Fruit fly (Drosophila melanogaster): ENCODE results near the gene CG7692.
A peak's percentile ranks its signal among the peaks of the same experiment; 100 is the strongest.

Gene CG7692

DNA sequence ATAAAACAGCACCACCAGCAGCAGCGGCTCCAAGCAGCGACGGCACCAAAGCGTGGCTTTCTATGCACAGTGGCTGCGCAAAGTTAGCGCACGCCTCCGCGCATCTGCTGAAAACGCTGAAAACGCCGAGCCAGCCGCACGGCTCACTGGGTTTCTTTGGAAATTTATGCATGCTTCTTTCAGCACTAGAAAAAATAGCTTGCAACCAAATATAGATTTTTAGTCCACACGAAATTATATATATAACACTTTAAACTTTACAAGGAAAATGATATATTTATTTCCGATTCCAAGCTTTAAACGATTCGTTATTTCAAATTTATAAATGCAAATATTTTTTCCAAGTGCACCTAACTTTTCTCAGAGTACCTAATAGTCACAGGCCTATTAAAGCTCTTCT lies 53.0 kb downstream of the CG7692 start (continued):
- TF ChIP-seq dmrt11E (tag; optimal IDR thresholded peaks at IDR 0.05) = peak; percentile 42
- TF ChIP-seq CG6254 (GFP tag; optimal IDR thresholded peaks at IDR 0.05) = peak; percentile 66
- no peak for TF ChIP-seq CG6765 (GFP tag; optimal IDR thresholded peaks at IDR 0.05)
- TF ChIP-seq chif (GFP tag; optimal IDR thresholded peaks at IDR 0.05) = peak; percentile 4 to 32
- 0 out of 2 replicates have a peak, but pooled peaks have one; percentile 21 for TF ChIP-seq ap (GFP tag; IDR thresholded peaks at IDR 0.05)
- no peak for TF ChIP-seq jumu (GFP tag; optimal IDR thresholded peaks at IDR 0.05)
- TF ChIP-seq CG2875 (GFP tag; optimal IDR thresholded peaks at IDR 0.05) = no peak
- TF ChIP-seq CG3281 (GFP tag; optimal IDR thresholded peaks at IDR 0.05) = peak; percentile 14
- TF ChIP-seq Dip3 (GFP tag; optimal IDR thresholded peaks at IDR 0.05) = no peak
- TF ChIP-seq CG13296 (GFP tag; optimal IDR thresholded peaks at IDR 0.05) = no peak
- TF ChIP-seq ewg (GFP tag; optimal IDR thresholded peaks at IDR 0.05) = peak; percentile 14
- no peak for TF ChIP-seq grn (GFP tag; optimal IDR thresholded peaks at IDR 0.05)
- peak; percentile 1 for TF ChIP-seq CG6854 (GFP tag; optimal IDR thresholded peaks at IDR 0.05)
- no peak for TF ChIP-seq CG1603 (tag; optimal IDR thresholded peaks at IDR 0.05)
- peak; percentile 14 for TF ChIP-seq CG33557 (GFP tag; optimal IDR thresholded peaks at IDR 0.05)
- no peak for TF ChIP-seq CG7271 (tag; optimal IDR thresholded peaks at IDR 0.05)
- no peak for TF ChIP-seq Ravus (GFP tag; IDR thresholded peaks at IDR 0.05)
- TF ChIP-seq schlank (tag; optimal IDR thresholded peaks at IDR 0.05) = no peak
- no peak for TF ChIP-seq CG6683 (GFP tag; optimal IDR thresholded peaks at IDR 0.05)
- no peak for TF ChIP-seq CG11560 (tag; IDR thresholded peaks at IDR 0.05)
- no peak for TF ChIP-seq nau (GFP tag; optimal IDR thresholded peaks at IDR 0.05)
- TF ChIP-seq CG4707 (GFP tag; optimal IDR thresholded peaks at IDR 0.05) = peak; percentile 7
- TF ChIP-seq CG8478 (optimal IDR thresholded peaks at IDR 0.05) = no peak
- peak; percentile 41 for TF ChIP-seq Xbp1 (GFP tag; optimal IDR thresholded peaks at IDR 0.05)
- TF ChIP-seq esg (GFP tag; conservative IDR thresholded peaks at IDR 0.05) = peak; percentile 32; the same call in 1 of the 2 replicates
- 0 out of 3 replicates have a peak, but pooled peaks have one; percentile 19 for TF ChIP-seq CG11456 (GFP tag; IDR thresholded peaks at IDR 0.05)
- peak; percentile 48 for TF ChIP-seq Ssrp (tag; optimal IDR thresholded peaks at IDR 0.05)
- no peak for TF ChIP-seq exex (tag; optimal IDR thresholded peaks at IDR 0.05)
- TF ChIP-seq cas (GFP tag; IDR thresholded peaks at IDR 0.05) = no peak
- no peak for TF ChIP-seq kay (GFP tag; optimal IDR thresholded peaks at IDR 0.05)
- peak; percentile 87 for TF ChIP-seq Ets65A (GFP tag)
- no peak for TF ChIP-seq abd-A (tag; optimal IDR thresholded peaks at IDR 0.05)
- no peak for TF ChIP-seq CG33213 (GFP tag; optimal IDR thresholded peaks at IDR 0.05)
- TF ChIP-seq CG14710 (tag; optimal IDR thresholded peaks at IDR 0.05) = peak; percentile 28
- TF ChIP-seq CG8924 (tag; optimal IDR thresholded peaks at IDR 0.05) = peak; percentile 50
- TF ChIP-seq CG18476 (GFP tag; optimal IDR thresholded peaks at IDR 0.05) = peak; percentile 46
- peak; percentile 4 for TF ChIP-seq CG17829 (tag; optimal IDR thresholded peaks at IDR 0.05)
- no peak for TF ChIP-seq Dp (GFP tag; optimal IDR thresholded peaks at IDR 0.05)
- TF ChIP-seq chinmo (GFP tag; IDR thresholded peaks at IDR 0.05; ENCODE audit: partially characterized antibody) = no peak
- TF ChIP-seq CG15479 (GFP tag; optimal IDR thresholded peaks at IDR 0.05) = no peak
- TF ChIP-seq CG6813 (GFP tag; optimal IDR thresholded peaks at IDR 0.05) = peak; percentile 12
- peak; percentile 62 for TF ChIP-seq dmrt99B (tag; optimal IDR thresholded peaks at IDR 0.05)
- TF ChIP-seq CG4404 (GFP tag; IDR thresholded peaks at IDR 0.05) = no peak
- no peak for TF ChIP-seq CG9876 (GFP tag; optimal IDR thresholded peaks at IDR 0.05)
- TF ChIP-seq CG30403 (GFP tag; optimal IDR thresholded peaks at IDR 0.05) = peak; percentile 45
- peak; percentile 42 for TF ChIP-seq lab (GFP tag; optimal IDR thresholded peaks at IDR 0.05)
- peak; percentile 23; the same call in 1 of the 2 replicates for TF ChIP-seq lmd (GFP tag; IDR thresholded peaks at IDR 0.05)
- TF ChIP-seq Atf-2 (GFP tag; optimal IDR thresholded peaks at IDR 0.05) = no peak
- peak; percentile 52 for TF ChIP-seq CG7556 (GFP tag; optimal IDR thresholded peaks at IDR 0.05)
- TF ChIP-seq CG12744 (GFP tag; optimal IDR thresholded peaks at IDR 0.05) = no peak

Data from whole organism, embryonic.